Worm (Caenorhabditis elegans): ENCODE data around the gene psa-3.
A peak's percentile ranks its signal among the peaks of the same experiment; 100 is the strongest.

Gene psa-3

DNA sequence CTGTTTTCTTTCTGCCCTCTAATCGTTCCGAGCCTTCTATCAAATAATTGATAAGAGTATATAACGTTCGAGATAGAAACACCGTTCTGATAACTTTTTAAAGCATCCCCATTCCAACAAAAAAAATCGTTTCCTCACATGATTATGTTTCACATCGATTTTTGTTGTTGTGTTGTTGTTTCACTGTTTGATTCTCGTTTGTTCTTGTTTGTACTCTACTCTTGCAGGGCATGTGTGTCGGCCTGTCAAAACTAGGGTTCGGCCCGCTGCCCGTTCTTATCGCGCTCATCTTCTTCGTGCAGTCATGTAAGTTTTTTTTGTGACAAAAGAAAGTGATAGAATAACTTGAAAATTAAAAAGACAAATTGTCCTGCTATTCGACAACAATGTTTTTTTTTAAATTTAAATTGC is 42.0 kb upstream of the psa-3 start, which contains the start of gene C33A11.2:
TSS of gene C33A11.2 (plus strand) at position 226 of the 411 bp plus-strand sequence.
- no peak for TF ChIP-seq mls-2 (tag; optimal IDR thresholded peaks at IDR 0.05)
- TF ChIP-seq drap-1 (GFP tag; optimal IDR thresholded peaks at IDR 0.05), result no peak
- TF ChIP-seq ceh-39 (tag; optimal IDR thresholded peaks at IDR 0.05), result no peak
- TF ChIP-seq M03D4.4 (tag; optimal IDR thresholded peaks at IDR 0.05), result no peak
- TF ChIP-seq ztf-11 (tag; optimal IDR thresholded peaks at IDR 0.05), result no peak
- no peak for TF ChIP-seq elt-1 (tag; optimal IDR thresholded peaks at IDR 0.05; ENCODE audit: borderline replicate concordance, insufficient read depth)
- TF ChIP-seq ceh-43 (GFP tag; optimal IDR thresholded peaks at IDR 0.05), result no peak
- no peak for TF ChIP-seq ceh-83 (GFP tag; optimal IDR thresholded peaks at IDR 0.05)
- TF ChIP-seq lin-13 (tag; optimal IDR thresholded peaks at IDR 0.05), result no peak
- no peak for TF ChIP-seq unc-120 (tag; optimal IDR thresholded peaks at IDR 0.05; ENCODE audit: poor library complexity, severe bottlenecking)
- no peak for TF ChIP-seq lin-32 (GFP tag; optimal IDR thresholded peaks at IDR 0.05)
- TF ChIP-seq mep-1 (tag; optimal IDR thresholded peaks at IDR 0.05), result no peak
- no peak for TF ChIP-seq lsy-2 (tag; optimal IDR thresholded peaks at IDR 0.05)
- TF ChIP-seq mab-5 (tag; optimal IDR thresholded peaks at IDR 0.05), result no peak

DNA sequence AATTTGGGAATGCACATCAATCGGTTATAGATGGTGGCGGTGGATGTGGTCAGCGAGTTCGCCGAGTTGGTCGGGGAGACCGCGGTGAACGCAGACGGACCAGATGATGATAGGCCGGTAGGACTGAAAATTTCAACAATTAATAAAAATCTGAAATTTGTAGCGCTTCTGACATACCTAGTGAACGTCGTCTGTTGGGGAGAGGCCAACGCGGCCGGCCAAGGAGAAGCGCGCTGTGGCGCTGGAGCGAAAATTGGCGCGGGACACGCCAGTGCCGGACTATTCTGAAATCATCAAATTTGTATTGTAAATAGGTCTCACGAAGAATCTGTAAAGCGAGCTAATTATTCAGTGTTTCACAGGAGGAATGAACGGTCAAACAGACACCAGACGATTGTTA is 35.0 kb upstream of the psa-3 start:
- TF ChIP-seq sem-2 (GFP tag; optimal IDR thresholded peaks at IDR 0.05), result no peak
- no peak for TF ChIP-seq flh-1 (GFP tag; optimal IDR thresholded peaks at IDR 0.05)

DNA sequence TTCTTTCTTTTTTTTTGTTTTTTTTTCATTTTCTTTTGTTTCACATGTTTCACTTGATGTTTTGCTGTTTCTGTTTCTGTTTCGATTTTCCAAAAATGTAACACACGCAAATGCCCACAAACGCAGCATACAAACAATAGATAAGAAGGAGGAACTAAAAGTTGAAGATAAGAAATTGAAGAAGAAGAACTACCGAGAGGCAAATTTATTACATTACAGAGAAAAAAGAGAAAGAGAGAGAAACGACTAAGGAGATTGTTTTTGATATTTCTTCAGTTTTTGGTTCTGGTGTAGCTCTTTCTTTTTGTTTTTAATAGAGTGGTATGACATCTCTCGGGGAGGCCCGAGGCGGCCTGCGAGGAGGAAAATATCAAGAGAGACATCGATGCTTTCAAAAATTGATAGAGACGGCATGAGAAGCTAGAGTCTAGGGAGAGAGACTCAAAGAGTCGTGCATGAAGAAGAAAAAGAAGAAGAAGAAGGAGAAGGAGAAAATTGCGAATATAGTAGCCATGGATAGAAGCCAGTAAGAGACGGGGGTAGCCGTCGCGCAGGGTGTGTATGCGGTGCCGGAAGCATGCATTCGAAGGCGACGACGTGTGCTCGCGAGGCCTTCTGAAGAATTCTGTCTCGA is 34.2 kb upstream of the psa-3 start:
- TF ChIP-seq cnd-1 (tag; optimal IDR thresholded peaks at IDR 0.05), result no peak
- TF ChIP-seq bed-3 (GFP tag; optimal IDR thresholded peaks at IDR 0.05), result no peak
- TF ChIP-seq ceh-83 (GFP tag; optimal IDR thresholded peaks at IDR 0.05), result no peak
- peak; percentile 18 for TF ChIP-seq ham-2 (GFP tag; optimal IDR thresholded peaks at IDR 0.05)
- no peak for TF ChIP-seq nhr-12 (tag; optimal IDR thresholded peaks at IDR 0.05)
- peak; percentile 51 for TF ChIP-seq ces-1 (GFP tag; optimal IDR thresholded peaks at IDR 0.05)
- TF ChIP-seq mls-2 (tag; optimal IDR thresholded peaks at IDR 0.05), result peak; percentile 59
- peak; percentile 34 for TF ChIP-seq M03D4.4 (tag; optimal IDR thresholded peaks at IDR 0.05)
- TF ChIP-seq nhr-2 (tag; optimal IDR thresholded peaks at IDR 0.05), result no peak

DNA sequence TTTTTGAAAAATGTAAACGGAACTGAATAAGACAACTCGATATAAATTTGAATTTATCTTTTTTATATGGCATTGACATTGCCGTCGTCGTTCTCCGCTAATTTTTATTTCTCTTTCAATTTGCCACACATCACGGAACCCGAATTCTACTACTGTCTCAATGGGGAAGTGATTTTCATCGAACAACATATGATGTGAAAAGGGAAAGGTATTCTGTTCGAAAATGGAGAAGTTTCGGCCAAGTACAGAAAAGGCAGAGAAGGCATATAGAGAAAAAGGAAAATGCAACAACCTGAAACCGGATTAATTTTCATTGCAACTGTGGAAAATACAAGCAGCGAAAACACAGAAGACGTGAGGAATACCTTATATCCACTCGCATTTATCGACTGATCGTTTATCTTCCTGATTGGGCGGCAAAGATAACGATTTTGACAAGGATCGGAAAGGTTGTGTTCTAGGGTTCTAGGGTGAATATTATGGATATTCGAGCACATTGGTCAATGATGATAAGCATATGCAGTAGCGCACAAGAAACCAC is 33.0 kb upstream of the psa-3 start:
- no peak for TF ChIP-seq mab-5 (tag; optimal IDR thresholded peaks at IDR 0.05)
- TF ChIP-seq elt-1 (tag; optimal IDR thresholded peaks at IDR 0.05; ENCODE audit: borderline replicate concordance, insufficient read depth), result peak; percentile 85

DNA sequence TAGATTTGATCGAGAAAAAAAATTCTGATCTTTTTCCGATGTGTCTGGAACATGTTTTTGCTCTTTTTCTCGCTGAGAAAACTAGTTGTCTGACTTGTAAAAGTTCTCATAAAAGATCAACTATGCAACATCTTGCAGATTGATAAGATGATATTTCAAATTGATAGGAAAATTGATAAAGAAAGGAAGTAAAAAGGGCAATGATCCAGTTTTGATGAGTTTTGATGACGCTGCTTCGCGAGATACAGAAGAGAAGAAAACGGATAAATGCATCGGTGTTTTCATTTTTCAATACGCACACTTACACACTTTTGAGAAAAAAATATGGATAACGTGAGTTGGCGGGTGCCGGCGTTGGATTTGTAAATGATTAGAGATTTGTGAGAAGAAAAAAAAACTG is 32.4 kb upstream of the psa-3 start:
- TF ChIP-seq unc-120 (tag; optimal IDR thresholded peaks at IDR 0.05; ENCODE audit: poor library complexity, severe bottlenecking), result no peak
- no peak for TF ChIP-seq nhr-76 (tag; optimal IDR thresholded peaks at IDR 0.05)
- no peak for TF ChIP-seq flh-1 (GFP tag; optimal IDR thresholded peaks at IDR 0.05)
- TF ChIP-seq unc-62 (GFP tag; optimal IDR thresholded peaks at IDR 0.05), result no peak
- TF ChIP-seq lin-32 (GFP tag; optimal IDR thresholded peaks at IDR 0.05), result no peak
- no peak for TF ChIP-seq ztf-11 (tag; optimal IDR thresholded peaks at IDR 0.05)

DNA sequence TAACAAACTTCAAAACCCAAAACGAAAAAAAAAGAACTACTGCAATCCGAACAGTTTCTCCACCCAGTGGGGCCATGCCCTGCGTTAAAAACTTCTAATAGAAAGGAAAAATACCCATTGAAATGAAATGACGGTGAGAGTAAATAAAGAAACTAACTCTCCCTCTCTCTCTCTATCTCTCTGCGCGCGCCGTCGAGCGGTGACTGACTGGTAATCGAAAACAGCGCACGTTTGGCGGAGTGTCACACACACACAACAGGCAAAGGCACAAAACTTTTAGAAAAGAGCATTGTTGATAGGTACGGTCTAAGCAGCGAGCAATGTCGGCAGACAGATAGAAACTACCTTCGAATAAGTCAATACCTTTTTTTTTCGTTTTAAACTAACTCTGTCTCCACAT is 31.2 kb upstream of the psa-3 start:
- TF ChIP-seq sem-2 (GFP tag; optimal IDR thresholded peaks at IDR 0.05) (no peak), pha-4 (tag; optimal IDR thresholded peaks at IDR 0.05) (peak; percentile 63)

DNA sequence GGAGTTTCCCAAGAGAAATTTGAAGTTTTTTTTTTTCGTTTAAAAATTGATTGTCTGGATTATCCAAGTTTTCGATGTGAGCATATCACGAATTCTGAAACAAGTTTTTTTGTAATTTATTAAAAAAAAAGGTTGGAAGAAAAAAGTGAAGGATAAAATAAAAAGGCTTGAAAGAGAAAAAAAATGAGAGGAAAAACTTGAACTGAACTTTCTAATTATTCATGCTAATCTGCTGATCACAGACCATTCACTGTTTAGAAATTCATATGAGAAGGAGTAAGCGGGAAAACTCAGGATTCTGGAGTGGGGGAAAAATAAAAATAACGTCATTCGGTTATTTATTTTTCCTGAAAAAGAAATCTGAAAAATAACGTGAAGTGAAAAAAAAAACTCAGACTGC is 30.0 kb upstream of the psa-3 start, which contains the start of gene svh-5:
TSS of gene svh-5 (minus strand) at position 101 of the 400 bp plus-strand sequence.
- TF ChIP-seq ceh-43 (GFP tag; optimal IDR thresholded peaks at IDR 0.05), result no peak
- TF ChIP-seq unc-120 (tag; optimal IDR thresholded peaks at IDR 0.05; ENCODE audit: poor library complexity, severe bottlenecking), result no peak
- no peak for TF ChIP-seq pha-4 (tag; optimal IDR thresholded peaks at IDR 0.05)
- no peak for TF ChIP-seq elt-3 (tag; optimal IDR thresholded peaks at IDR 0.05)
- TF ChIP-seq hlh-1 (tag; optimal IDR thresholded peaks at IDR 0.05), result no peak
- no peak for TF ChIP-seq lsy-2 (tag; optimal IDR thresholded peaks at IDR 0.05)
- TF ChIP-seq elt-1 (tag; optimal IDR thresholded peaks at IDR 0.05; ENCODE audit: borderline replicate concordance, insufficient read depth), result no peak
